Fruit fly (Drosophila melanogaster): ENCODE measurements around the gene mdy.
A peak's percentile ranks its signal among the peaks of the same experiment; 100 is the strongest.

The mdy gene

dm6 chr2L:16820993-16821392, 4.5 kb downstream of the mdy start, which contains the start of gene CG13280:
Gene CG13280 (minus strand): TSS chr2L:16821093.
- no peak for TF ChIP-seq MTF-1 (GFP tag; optimal IDR thresholded peaks at IDR 0.05; ENCODE audit: borderline replicate concordance)

DNA sequence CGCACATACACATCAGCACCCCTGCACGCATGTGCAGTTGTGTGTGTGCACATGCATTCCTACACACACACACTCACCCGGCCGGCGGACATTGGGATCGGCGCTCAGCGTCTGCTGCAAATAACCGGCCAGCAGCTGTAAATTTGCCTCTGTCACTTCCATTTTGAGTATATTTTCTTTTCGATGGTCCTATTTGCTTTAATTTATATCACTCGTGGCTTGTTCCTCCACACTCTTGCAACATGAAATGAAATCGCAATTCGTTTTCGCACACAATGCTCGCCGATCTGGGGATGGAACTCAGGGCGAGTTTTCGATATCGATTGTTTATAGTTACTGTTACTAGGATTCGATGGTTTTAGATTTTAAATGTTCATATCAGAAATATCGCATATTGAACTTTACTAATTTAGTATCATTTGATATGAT, 8.5 kb downstream of the mdy start, which contains the start of gene Cse1:
TSS of gene Cse1 (minus strand) at position 303 of the 429 bp plus-strand sequence.
- TF ChIP-seq Abd-B (GFP tag; optimal IDR thresholded peaks at IDR 0.05), result no peak
- TF ChIP-seq Dek (tag; optimal IDR thresholded peaks at IDR 0.05), result no peak
- TF ChIP-seq trem (tag; optimal IDR thresholded peaks at IDR 0.05), result peak; percentile 14
- TF ChIP-seq chinmo (GFP tag; IDR thresholded peaks at IDR 0.05; ENCODE audit: partially characterized antibody), result 0 out of 4 replicates have a peak, but pooled peaks have one; percentile 56
- TF ChIP-seq vvl (GFP tag; IDR thresholded peaks at IDR 0.05), result no peak
- TF ChIP-seq CG9797 (GFP tag; optimal IDR thresholded peaks at IDR 0.05), result peak; percentile 17
- TF ChIP-seq CG10274 (GFP tag; optimal IDR thresholded peaks at IDR 0.05), result no peak
- no peak for TF ChIP-seq fd96Cb (tag; optimal IDR thresholded peaks at IDR 0.05)
- 0 out of 2 replicates have a peak, but pooled peaks have one; percentile 22 for TF ChIP-seq CG31224 (GFP tag; IDR thresholded peaks at IDR 0.05)
- peak; percentile 67 for TF ChIP-seq ewg (GFP tag; optimal IDR thresholded peaks at IDR 0.05)
- no peak for TF ChIP-seq Drgx (GFP tag; IDR thresholded peaks at IDR 0.05)
- TF ChIP-seq CG2129 (GFP tag; IDR thresholded peaks at IDR 0.05; ENCODE audit: partially characterized antibody), result peak; percentile 56
- no peak for TF ChIP-seq CG9727 (GFP tag; optimal IDR thresholded peaks at IDR 0.05)
- TF ChIP-seq Doc2 (GFP tag; IDR thresholded peaks at IDR 0.05), result no peak
- TF ChIP-seq cg (GFP tag; optimal IDR thresholded peaks at IDR 0.05), result peak; percentile 93
- TF ChIP-seq Sin3A (optimal IDR thresholded peaks at IDR 0.05), result peak; percentile 68
- no peak for TF ChIP-seq CG6689 (GFP tag; IDR thresholded peaks at IDR 0.05)
- no peak for TF ChIP-seq Pdp1 (GFP tag; optimal IDR thresholded peaks at IDR 0.05)
- no peak for TF ChIP-seq tin (GFP tag; optimal IDR thresholded peaks at IDR 0.05)
- TF ChIP-seq CG31441 (GFP tag; IDR thresholded peaks at IDR 0.05), result no peak
- TF ChIP-seq CG3995 (GFP tag; optimal IDR thresholded peaks at IDR 0.05), result peak; percentile 56
- no peak for TF ChIP-seq CG11398 (GFP tag; optimal IDR thresholded peaks at IDR 0.05)
- peak; percentile 38 for TF ChIP-seq sens (GFP tag)
- TF ChIP-seq CG8290 (GFP tag; optimal IDR thresholded peaks at IDR 0.05), result no peak
- TF ChIP-seq CG8290 (tag; optimal IDR thresholded peaks at IDR 0.05), result no peak
- no peak for TF ChIP-seq CG2712 (tag; optimal IDR thresholded peaks at IDR 0.05)
- TF ChIP-seq CG8089 (GFP tag; optimal IDR thresholded peaks at IDR 0.05), result no peak
- peak; percentile 52; the same call in 1 of the 3 replicates for TF ChIP-seq mld (GFP tag; IDR thresholded peaks at IDR 0.05; ENCODE audit: partially characterized antibody)
- TF ChIP-seq CG7271 (tag; optimal IDR thresholded peaks at IDR 0.05), result no peak
- no peak for TF ChIP-seq CG11696 (GFP tag; IDR thresholded peaks at IDR 0.05)
- TF ChIP-seq Myb (GFP tag; optimal IDR thresholded peaks at IDR 0.05), result peak; percentile 12
- TF ChIP-seq MBD-R2 (GFP tag; IDR thresholded peaks at IDR 0.05), result peak; percentile 45; the same call in 1 of the 2 replicates
- TF ChIP-seq CG2199 (GFP tag; IDR thresholded peaks at IDR 0.05), result 0 out of 3 replicates have a peak, but pooled peaks have one; percentile 50
- no peak for TF ChIP-seq tx (GFP tag; optimal IDR thresholded peaks at IDR 0.05)
- no peak for TF ChIP-seq CG1603 (tag; optimal IDR thresholded peaks at IDR 0.05)
- peak; percentile 59; the same call in 2 of the 3 replicates for TF ChIP-seq CG7963 (GFP tag; IDR thresholded peaks at IDR 0.05; ENCODE audit: partially characterized antibody)
- TF ChIP-seq CG15601 (tag; optimal IDR thresholded peaks at IDR 0.05), result no peak
- no peak for TF ChIP-seq ro (GFP tag; IDR thresholded peaks at IDR 0.05)
- TF ChIP-seq vnd (GFP tag; IDR thresholded peaks at IDR 0.05; ENCODE audit: partially characterized antibody), result 0 out of 3 replicates have a peak, but pooled peaks have one; percentile 27
- peak; percentile 78 for TF ChIP-seq Scr (GFP tag; IDR thresholded peaks at IDR 0.05; ENCODE audit: partially characterized antibody)
- no peak for TF ChIP-seq Antp (GFP tag; optimal IDR thresholded peaks at IDR 0.05)
- no peak for TF ChIP-seq CG9215 (GFP tag; IDR thresholded peaks at IDR 0.05)
- TF ChIP-seq fd102C (GFP tag; optimal IDR thresholded peaks at IDR 0.05), result no peak
- no peak for TF ChIP-seq bsh (GFP tag; optimal IDR thresholded peaks at IDR 0.05)
- no peak for TF ChIP-seq D (optimal IDR thresholded peaks at IDR 0.05)
- TF ChIP-seq D (GFP tag; optimal IDR thresholded peaks at IDR 0.05), result no peak
- peak; percentile 32; the same call in 1 of the 2 replicates for TF ChIP-seq E2f1 (GFP tag; IDR thresholded peaks at IDR 0.05)
- TF ChIP-seq Kr (GFP tag; optimal IDR thresholded peaks at IDR 0.05), result no peak
